Fruit fly (Drosophila melanogaster): ENCODE measurements around the gene Hsp83.

DNA sequence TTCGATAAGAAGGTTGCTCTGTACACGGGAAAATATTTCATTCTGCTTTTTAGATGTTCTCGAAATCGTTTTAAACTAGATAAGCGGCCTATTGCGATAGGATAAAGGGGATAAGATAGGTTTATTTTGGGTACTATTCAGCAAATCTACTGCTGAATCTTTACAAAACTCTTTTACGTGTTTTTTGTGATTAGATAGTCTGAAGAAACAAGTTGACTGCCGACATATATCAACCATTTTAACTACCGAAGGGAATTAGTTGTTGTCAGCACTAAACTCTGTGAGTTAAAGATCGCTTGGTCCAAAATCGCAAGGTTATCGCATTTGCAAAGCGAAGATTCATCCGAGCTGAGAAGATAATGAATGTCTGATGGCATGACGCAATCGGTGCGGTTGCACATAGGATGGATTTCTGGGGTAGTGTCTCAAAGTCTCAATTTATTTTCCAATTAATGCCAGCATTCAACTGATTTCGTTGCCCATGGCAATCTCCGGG is 26.5 kb upstream of the Hsp83 start, which contains the start of gene Asciz:
- no peak for TF ChIP-seq psq (optimal IDR thresholded peaks at IDR 0.05)
- no peak for TF ChIP-seq Sin3A (optimal IDR thresholded peaks at IDR 0.05)
